Worm (Caenorhabditis elegans) whole organism, L3 larva: ENCODE results near the gene F59E12.17.

Experiments
- ceh-9 ChIP-seq: sonication (generic microtip); optimal IDR thresholded peaks from 2 replicates; lab custom pipeline; 2018; ENCODE audit warnings: missing biosample characterization, missing genetic modification characterization
- unc-62 ChIP-seq: fragments of 150-350 bp; sonication (generic microtip); optimal IDR thresholded peaks from 4 replicates; lab custom pipeline; 2014; ENCODE audit warnings: missing biosample characterization, missing genetic modification reagents, missing genetic modification characterization

DNA sequence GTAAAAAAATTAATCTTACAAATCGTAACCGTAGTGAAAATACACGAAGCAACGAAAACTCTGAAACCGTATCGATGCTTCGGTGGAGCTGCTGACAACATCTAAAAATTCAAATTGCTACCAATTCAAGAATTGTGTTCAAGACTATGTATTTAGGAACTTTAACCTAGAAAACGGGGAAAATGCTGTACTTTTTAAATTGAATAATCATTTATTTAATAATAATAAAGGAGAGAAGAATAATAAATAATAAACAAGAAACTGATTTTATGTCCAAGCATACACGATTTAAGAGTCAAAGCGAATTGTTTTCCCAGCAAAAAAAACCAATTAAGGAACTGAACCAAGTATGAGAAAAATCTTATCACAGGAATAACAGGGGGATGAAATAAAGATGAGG is 20.3 kb upstream of the F59E12.17 start, which contains the start of gene C25H3.17:
- TF ChIP-seq ceh-9 (tag; lab: Kevin White, UChicago): no peak
- TF ChIP-seq unc-62: no peak
